Fruit fly (Drosophila melanogaster): Measurements from ENCODE around the gene mRpL47.

mRpL47 gene

dm6 chr3R:9515860-9516344, at the start of gene mRpL47, which contains the start of the genes CG8176 and Kdm3 (continued):
- TF ChIP-seq NFAT (GFP tag; IDR thresholded peaks at IDR 0.05) (no peak), ato (GFP tag; IDR thresholded peaks at IDR 0.05; ENCODE audit: partially characterized antibody) (no peak), nom (GFP tag; optimal IDR thresholded peaks at IDR 0.05) (no peak), Doc3 (GFP tag; IDR thresholded peaks at IDR 0.05; ENCODE audit: partially characterized antibody) (no peak), CG6175 (GFP tag; IDR thresholded peaks at IDR 0.05) (no peak), insv (GFP tag; optimal IDR thresholded peaks at IDR 0.05) (peak in 1 of 2 experiments; percentile 52), CG12155 (GFP tag; optimal IDR thresholded peaks at IDR 0.05) (peak; percentile 70), pzg (GFP tag; optimal IDR thresholded peaks at IDR 0.05) (peak; percentile 100), CG8478 (optimal IDR thresholded peaks at IDR 0.05) (peak; percentile 54), ind (GFP tag; optimal IDR thresholded peaks at IDR 0.05) (peak; percentile 61), CG18011 (GFP tag; optimal IDR thresholded peaks at IDR 0.05) (peak; percentile 21), Eip74EF (GFP tag; optimal IDR thresholded peaks at IDR 0.05) (no peak), pum (GFP tag; optimal IDR thresholded peaks at IDR 0.05) (peak; percentile 79), ranshi (GFP tag; IDR thresholded peaks at IDR 0.05) (no peak), CG5180 (GFP tag; optimal IDR thresholded peaks at IDR 0.05) (no peak), CG2116 (GFP tag; optimal IDR thresholded peaks at IDR 0.05) (peak; percentile 93), Spps (tag; optimal IDR thresholded peaks at IDR 0.05) (no peak), prd (optimal IDR thresholded peaks at IDR 0.05) (no peak), prd (GFP tag; IDR thresholded peaks at IDR 0.05) (no peak), Deaf1 (tag; optimal IDR thresholded peaks at IDR 0.05) (peak; percentile 40), ham (GFP tag; IDR thresholded peaks at IDR 0.05) (no peak), CG4282 (GFP tag; optimal IDR thresholded peaks at IDR 0.05) (peak; percentile 68), ken (GFP tag; IDR thresholded peaks at IDR 0.05) (no peak), Side (GFP tag; optimal IDR thresholded peaks at IDR 0.05) (peak; percentile 74), CG6854 (GFP tag; optimal IDR thresholded peaks at IDR 0.05) (no peak), CG3995 (GFP tag; optimal IDR thresholded peaks at IDR 0.05) (no peak), phol (tag; optimal IDR thresholded peaks at IDR 0.05) (peak; percentile 87), CG1603 (tag; optimal IDR thresholded peaks at IDR 0.05) (peak; percentile 94), CG15479 (GFP tag; optimal IDR thresholded peaks at IDR 0.05) (no peak), sim (GFP tag; IDR thresholded peaks at IDR 0.05) (no peak), nau (GFP tag; optimal IDR thresholded peaks at IDR 0.05) (no peak), NK7.1 (GFP tag; optimal IDR thresholded peaks at IDR 0.05) (no peak), ash1 (GFP tag; optimal IDR thresholded peaks at IDR 0.05) (no peak), CG14667 (GFP tag; IDR thresholded peaks at IDR 0.05) (no peak), CG33213 (GFP tag; optimal IDR thresholded peaks at IDR 0.05) (peak; percentile 87), zfh2 (GFP tag; optimal IDR thresholded peaks at IDR 0.05) (peak; percentile 91), CG11723 (GFP tag; optimal IDR thresholded peaks at IDR 0.05) (no peak), ssp (GFP tag; IDR thresholded peaks at IDR 0.05) (no peak), zfh1 (GFP tag; IDR thresholded peaks at IDR 0.05) (no peak), fd96Cb (tag; optimal IDR thresholded peaks at IDR 0.05) (no peak), TFAM (GFP tag; optimal IDR thresholded peaks at IDR 0.05) (no peak), ara (GFP tag; IDR thresholded peaks at IDR 0.05) (no peak), Rx (GFP tag; IDR thresholded peaks at IDR 0.05) (no peak), Trl (optimal IDR thresholded peaks at IDR 0.05) (no peak), Trl (GFP tag; optimal IDR thresholded peaks at IDR 0.05) (peak; percentile 79), br (optimal IDR thresholded peaks at IDR 0.05) (no peak), ac (GFP tag; optimal IDR thresholded peaks at IDR 0.05) (no peak), stc (GFP tag; IDR thresholded peaks at IDR 0.05) (no peak), Pdp1 (GFP tag; optimal IDR thresholded peaks at IDR 0.05) (peak; percentile 64 to 97), CG17186 (GFP tag; optimal IDR thresholded peaks at IDR 0.05) (peak; percentile 97), nerfin-1 (tag; optimal IDR thresholded peaks at IDR 0.05) (peak; percentile 81), HmgD (GFP tag; optimal IDR thresholded peaks at IDR 0.05) (peak; percentile 97)
